Fruit fly (Drosophila melanogaster): ENCODE data around the gene CG34382.

The CG34382 gene

DNA sequence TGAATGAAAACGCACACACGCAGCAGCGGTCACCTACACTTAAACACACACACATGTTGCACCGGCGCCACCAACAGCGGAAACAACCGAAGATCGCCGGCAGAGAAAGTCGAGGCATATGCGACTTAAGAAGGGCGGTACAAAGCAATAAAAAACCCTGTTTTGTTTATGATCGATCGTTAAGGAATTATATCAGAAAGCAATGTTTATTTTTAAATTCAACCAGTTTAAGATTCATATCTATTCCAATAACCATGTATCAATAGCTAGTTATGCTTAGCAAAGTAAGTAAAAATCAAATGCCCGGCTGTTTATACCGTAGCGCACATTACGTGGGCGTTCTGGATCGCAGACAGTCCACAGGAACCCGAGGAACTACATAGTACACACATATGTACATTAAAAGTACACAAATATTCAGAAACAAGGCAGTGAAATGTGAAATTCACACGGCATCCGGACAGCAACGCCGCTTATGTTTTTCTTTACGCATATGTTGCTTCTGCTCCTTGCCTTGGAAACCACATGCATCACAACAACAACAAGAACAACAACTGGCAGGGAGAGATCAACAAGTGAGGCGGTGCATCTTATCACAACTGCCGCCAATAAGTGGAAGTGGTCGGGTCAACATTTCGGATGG lies 22.9 kb upstream of the CG34382 start (continued):
- peak; percentile 86 for TF ChIP-seq CG8281 (tag; optimal IDR thresholded peaks at IDR 0.05)
- peak; percentile 98 for TF ChIP-seq CG33557 (GFP tag; optimal IDR thresholded peaks at IDR 0.05)
- TF ChIP-seq Hsf (GFP tag; optimal IDR thresholded peaks at IDR 0.05) = peak; percentile 97
- no peak for TF ChIP-seq Tbp (GFP tag; optimal IDR thresholded peaks at IDR 0.05)
- TF ChIP-seq h (optimal IDR thresholded peaks at IDR 0.05) = no peak
- peak; percentile 99 for TF ChIP-seq fd96Cb (tag; optimal IDR thresholded peaks at IDR 0.05)
- peak; percentile 86 for TF ChIP-seq Jarid2 (GFP tag; optimal IDR thresholded peaks at IDR 0.05)
- TF ChIP-seq vfl (GFP tag; optimal IDR thresholded peaks at IDR 0.05) = peak; percentile 89
- TF ChIP-seq TFAM (GFP tag; optimal IDR thresholded peaks at IDR 0.05) = peak; percentile 94
- TF ChIP-seq CG3407 (GFP tag; optimal IDR thresholded peaks at IDR 0.05) = peak; percentile 96
- peak; percentile 97 for TF ChIP-seq ttk (GFP tag; IDR thresholded peaks at IDR 0.05)
- TF ChIP-seq shn (GFP tag; optimal IDR thresholded peaks at IDR 0.05) = peak; percentile 97
- TF ChIP-seq fd102C (GFP tag; optimal IDR thresholded peaks at IDR 0.05) = peak; percentile 98
- peak in 1 of 3 experiments; percentile 99 for TF ChIP-seq lola (GFP tag; optimal IDR thresholded peaks at IDR 0.05)
- peak; percentile 98 for TF ChIP-seq otp (GFP tag; IDR thresholded peaks at IDR 0.05)
- TF ChIP-seq B-H1 (GFP tag; IDR thresholded peaks at IDR 0.05) = peak; percentile 93
- TF ChIP-seq CG2875 (GFP tag; optimal IDR thresholded peaks at IDR 0.05) = peak; percentile 97
- peak; percentile 92 for TF ChIP-seq Bdp1 (GFP tag; optimal IDR thresholded peaks at IDR 0.05)
- peak; percentile 89 for TF ChIP-seq run (tag; optimal IDR thresholded peaks at IDR 0.05)
- no peak for TF ChIP-seq Opbp (GFP tag; IDR thresholded peaks at IDR 0.05; ENCODE audit: partially characterized antibody)
- peak; percentile 96 for TF ChIP-seq Usf (GFP tag; optimal IDR thresholded peaks at IDR 0.05)
- no peak for TF ChIP-seq vnd (GFP tag; IDR thresholded peaks at IDR 0.05; ENCODE audit: partially characterized antibody)
- peak; percentile 86 for TF ChIP-seq CG9876 (GFP tag; optimal IDR thresholded peaks at IDR 0.05)
- TF ChIP-seq hth (optimal IDR thresholded peaks at IDR 0.05) = no peak
- peak; percentile 98 for TF ChIP-seq nmo (GFP tag; optimal IDR thresholded peaks at IDR 0.05)
- peak; percentile 86; the same call in 2 of the 3 replicates for TF ChIP-seq C15 (GFP tag; IDR thresholded peaks at IDR 0.05)
- TF ChIP-seq CG4404 (GFP tag; IDR thresholded peaks at IDR 0.05) = peak; percentile 99
- TF ChIP-seq Atf-2 (GFP tag; optimal IDR thresholded peaks at IDR 0.05) = peak; percentile 97
- TF ChIP-seq stc (GFP tag; IDR thresholded peaks at IDR 0.05) = peak; percentile 97
- TF ChIP-seq zf30C (GFP tag; optimal IDR thresholded peaks at IDR 0.05) = no peak
- peak; percentile 91 for TF ChIP-seq Dip3 (GFP tag; optimal IDR thresholded peaks at IDR 0.05)
- peak; percentile 84 for TF ChIP-seq CG17912 (GFP tag; optimal IDR thresholded peaks at IDR 0.05)
- TF ChIP-seq ac (GFP tag; optimal IDR thresholded peaks at IDR 0.05) = peak; percentile 95
- peak; percentile 95 for TF ChIP-seq seq (GFP tag; IDR thresholded peaks at IDR 0.05)
- TF ChIP-seq croc (GFP tag; conservative IDR thresholded peaks at IDR 0.05) = peak; percentile 99
- peak; percentile 87 for TF ChIP-seq wdn (GFP tag; IDR thresholded peaks at IDR 0.05)
- peak; percentile 81 for TF ChIP-seq sug (tag; optimal IDR thresholded peaks at IDR 0.05)
- TF ChIP-seq Max (GFP tag; optimal IDR thresholded peaks at IDR 0.05) = peak; percentile 98
- peak; percentile 74 for TF ChIP-seq Sry-δ (GFP tag; optimal IDR thresholded peaks at IDR 0.05)
- TF ChIP-seq eyg (GFP tag; optimal IDR thresholded peaks at IDR 0.05) = peak; percentile 93
- peak; percentile 94 for TF ChIP-seq CG3838 (GFP tag; optimal IDR thresholded peaks at IDR 0.05)
- peak; percentile 83 for TF ChIP-seq emc (GFP tag; optimal IDR thresholded peaks at IDR 0.05)
- peak; percentile 78 to 98 for TF ChIP-seq bsh (GFP tag; optimal IDR thresholded peaks at IDR 0.05)
- peak; percentile 77 for TF ChIP-seq E2f2 (GFP tag; IDR thresholded peaks at IDR 0.05)
- peak; percentile 76 for TF ChIP-seq ham (GFP tag; IDR thresholded peaks at IDR 0.05)
- peak; percentile 98 for TF ChIP-seq CG8924 (tag; optimal IDR thresholded peaks at IDR 0.05)
- no peak for TF ChIP-seq pita (GFP tag; optimal IDR thresholded peaks at IDR 0.05)
- TF ChIP-seq amos (GFP tag; IDR thresholded peaks at IDR 0.05; ENCODE audit: partially characterized antibody) = no peak
- peak; percentile 95 for TF ChIP-seq CG13775 (GFP tag; optimal IDR thresholded peaks at IDR 0.05)
- TF ChIP-seq Dp (GFP tag; optimal IDR thresholded peaks at IDR 0.05) = no peak
